Worm (Caenorhabditis elegans) whole organism, L1 larva: ENCODE data around the gene str-144.

Source experiments
- C16A3.4 ChIP-seq: fragments of 150-350 bp; optimal IDR thresholded peaks from 2 replicates; lab custom pipeline; 2014; ENCODE audit warnings: missing biosample characterization, missing genetic modification characterization
- C34B4.2 ChIP-seq: sonication (generic microtip); optimal IDR thresholded peaks from 2 replicates; lab custom pipeline; 2017; ENCODE audit warnings: mild to moderate bottlenecking, missing genetic modification characterization, missing compliant biosample characterization
- F16B12.6 ChIP-seq: fragments of 150-350 bp; optimal IDR thresholded peaks from 2 replicates; lab custom pipeline; 2014; ENCODE audit warnings: missing biosample characterization, missing genetic modification characterization
- aha-1 ChIP-seq: fragments of 150-350 bp; optimal IDR thresholded peaks from 2 replicates; lab custom pipeline; 2014; ENCODE audit warnings: missing biosample characterization, missing genetic modification characterization
- ama-1 ChIP-seq: fragments of 150-350 bp; optimal IDR thresholded peaks from 2 replicates; lab custom pipeline; 2014
- blmp-1 ChIP-seq: fragments of 150-350 bp; optimal IDR thresholded peaks from 2 replicates; lab custom pipeline; 2014; ENCODE audit warnings: missing biosample characterization, missing genetic modification characterization
- ceh-63 ChIP-seq: fragments of 200-800 bp; sonication (Bioruptor generic); optimal IDR thresholded peaks from 2 replicates; lab custom pipeline; 2018; ENCODE audit warnings: mild to moderate bottlenecking, missing genetic modification characterization, missing compliant biosample characterization
- ceh-8 ChIP-seq: fragments of 200-800 bp; sonication (Bioruptor generic); optimal IDR thresholded peaks from 2 replicates; lab custom pipeline; 2018; ENCODE audit warnings: mild to moderate bottlenecking, missing genetic modification characterization, moderate library complexity, missing compliant biosample characterization
- dsc-1 ChIP-seq: sonication (generic microtip); optimal IDR thresholded peaks from 2 replicates; lab custom pipeline; 2016; ENCODE audit warnings: mild to moderate bottlenecking, missing genetic modification characterization, missing compliant biosample characterization
- efl-3 ChIP-seq: fragments of 200-800 bp; sonication (Bioruptor generic); optimal IDR thresholded peaks from 2 replicates; lab custom pipeline; 2018; ENCODE audit warnings: mild to moderate bottlenecking, missing genetic modification characterization, missing compliant biosample characterization
- egl-13 ChIP-seq: sonication (generic microtip); optimal IDR thresholded peaks from 2 replicates; lab custom pipeline; 2016; ENCODE audit warnings: missing genotype, missing genetic modification reagents, missing genetic modification characterization, missing compliant biosample characterization
- egl-27 ChIP-seq, 2 experiments: fragments of 150-350 bp in 1 of 2; sonication (generic microtip); optimal IDR thresholded peaks; 3 replicates each; lab custom pipeline; 2017 to 2018; ENCODE audit warnings: missing biosample characterization in 2 of 2, missing genetic modification characterization in 2 of 2, missing genetic modification reagents in 2 of 2
- elt-2 ChIP-seq: sonication (generic microtip); optimal IDR thresholded peaks from 2 replicates; lab custom pipeline; 2016; ENCODE audit warnings: missing genetic modification characterization, mild to moderate bottlenecking, inconsistent platforms, missing compliant biosample characterization, missing genetic modification reagents
- elt-3 ChIP-seq, 6 experiments: fragments of 150-350 bp in 1 of 6; sonication (generic microtip); optimal IDR thresholded peaks; 2 replicates each; lab custom pipeline; 2017 to 2018; ENCODE audit warnings: missing biosample characterization in 6 of 6, missing genetic modification characterization in 6 of 6, inconsistent platforms in 1 of 6
- ets-5 ChIP-seq: fragments of 200-800 bp; sonication (Bioruptor generic); IDR thresholded peaks from 2 replicates; pipeline ENCODE4 v1.3.6; 2022; ENCODE audit warnings: missing genetic modification characterization, missing compliant biosample characterization
- fkh-10 ChIP-seq: sonication (generic microtip); optimal IDR thresholded peaks from 2 replicates; lab custom pipeline; 2017; ENCODE audit warnings: missing biosample characterization, missing genetic modification reagents, missing genetic modification characterization
- fkh-4 ChIP-seq: sonication (generic microtip); optimal IDR thresholded peaks from 2 replicates; lab custom pipeline; 2016; ENCODE audit warnings: missing compliant biosample characterization, missing genetic modification characterization, borderline replicate concordance
- grh-1 ChIP-seq: fragments of 200-800 bp; sonication (Bioruptor generic); IDR thresholded peaks from 2 replicates; pipeline ENCODE4 v1.3.6; 2022; ENCODE audit warnings: missing genetic modification reagents, missing genetic modification characterization, missing compliant biosample characterization
- hpl-2 ChIP-seq: fragments of 150-350 bp; optimal IDR thresholded peaks from 2 replicates; lab custom pipeline; 2014; ENCODE audit warnings: missing biosample characterization, missing genetic modification reagents, missing genetic modification characterization
- irx-1 ChIP-seq: sonication (generic microtip); optimal IDR thresholded peaks from 2 replicates; lab custom pipeline; 2016; ENCODE audit warnings: missing genetic modification characterization, missing compliant biosample characterization
- jun-1 ChIP-seq: fragments of 150-350 bp; optimal IDR thresholded peaks from 2 replicates; lab custom pipeline; 2014; ENCODE audit warnings: missing biosample characterization, missing genetic modification reagents, missing genetic modification characterization
- lin-14 ChIP-seq: fragments of 200-800 bp; sonication (Bioruptor generic); optimal IDR thresholded peaks from 2 replicates; lab custom pipeline; 2018; ENCODE audit warnings: mild to moderate bottlenecking, missing genetic modification characterization, moderate library complexity, missing compliant biosample characterization
- lin-35 ChIP-seq, 2 experiments: fragments of 150-350 bp; optimal IDR thresholded peaks; 2 replicates each; lab custom pipeline; 2014; ENCODE audit warnings: missing biosample characterization in 2 of 2, missing genetic modification characterization in 2 of 2, missing genetic modification reagents in 2 of 2
- lin-39 ChIP-seq: fragments of 150-350 bp; optimal IDR thresholded peaks from 2 replicates; lab custom pipeline; 2014; ENCODE audit warnings: missing biosample characterization, missing genetic modification reagents, missing genetic modification characterization
- lsy-2 ChIP-seq, 2 experiments: fragments of 150-350 bp; optimal IDR thresholded peaks; 2 replicates each; lab custom pipeline; 2014; ENCODE audit warnings: missing biosample characterization in 2 of 2, missing genetic modification characterization in 2 of 2
- mab-9 ChIP-seq: fragments of 200-800 bp; sonication (Bioruptor generic); IDR thresholded peaks from 2 replicates; pipeline ENCODE4 v1.3.6; 2022; ENCODE audit warnings: missing genetic modification reagents, missing genetic modification characterization, missing compliant biosample characterization
- mef-2 ChIP-seq: fragments of 150-350 bp; optimal IDR thresholded peaks from 2 replicates; lab custom pipeline; 2014; ENCODE audit warnings: missing biosample characterization, missing genetic modification characterization
- mep-1 ChIP-seq: fragments of 150-350 bp; optimal IDR thresholded peaks from 2 replicates; lab custom pipeline; 2014; ENCODE audit warnings: missing biosample characterization, missing genetic modification characterization
- nhr-11 ChIP-seq: fragments of 150-350 bp; optimal IDR thresholded peaks from 2 replicates; lab custom pipeline; 2014; ENCODE audit warnings: missing biosample characterization, missing genetic modification characterization
- nhr-12 ChIP-seq: sonication (generic microtip); optimal IDR thresholded peaks from 2 replicates; lab custom pipeline; 2017; ENCODE audit warnings: missing biosample characterization, missing genetic modification characterization
- nhr-19 ChIP-seq: fragments of 200-800 bp; sonication (Bioruptor generic); conservative IDR thresholded peaks from 2 replicates; pipeline ENCODE4 v1.3.6; 2022; ENCODE audit warnings: missing genetic modification characterization, missing compliant biosample characterization
- nhr-20 ChIP-seq: sonication (generic microtip); optimal IDR thresholded peaks from 2 replicates; lab custom pipeline; 2016; ENCODE audit warnings: mild to moderate bottlenecking, missing genetic modification characterization, missing compliant biosample characterization
- nhr-237 ChIP-seq: fragments of 150-350 bp; optimal IDR thresholded peaks from 2 replicates; lab custom pipeline; 2014; ENCODE audit warnings: missing biosample characterization, missing genetic modification characterization
- nhr-28 ChIP-seq: fragments of 150-350 bp; optimal IDR thresholded peaks from 2 replicates; lab custom pipeline; 2014; ENCODE audit warnings: missing biosample characterization, missing genetic modification characterization
- nhr-47 ChIP-seq: sonication (generic microtip); optimal IDR thresholded peaks from 2 replicates; lab custom pipeline; 2016; ENCODE audit warnings: mild to moderate bottlenecking, missing genetic modification characterization, moderate library complexity, missing compliant biosample characterization
- nhr-71 ChIP-seq: sonication (generic microtip); optimal IDR thresholded peaks from 2 replicates; lab custom pipeline; 2016; ENCODE audit warnings: mild to moderate bottlenecking, missing genetic modification characterization, moderate library complexity, missing compliant biosample characterization
- nhr-84 ChIP-seq: sonication (generic microtip); optimal IDR thresholded peaks from 2 replicates; lab custom pipeline; 2017; ENCODE audit warnings: missing biosample characterization, missing genetic modification characterization
- nhr-90 ChIP-seq: sonication (generic microtip); optimal IDR thresholded peaks from 2 replicates; lab custom pipeline; 2016; ENCODE audit warnings: mild to moderate bottlenecking, missing genetic modification characterization, missing compliant biosample characterization; ENCODE audit not compliant: poor library complexity
- pag-3 ChIP-seq: sonication (generic microtip); optimal IDR thresholded peaks from 2 replicates; lab custom pipeline; 2017; ENCODE audit warnings: missing genetic modification characterization, mild to moderate bottlenecking, missing compliant biosample characterization, antibody characterized with exemption, borderline replicate concordance; ENCODE audit not compliant: insufficient read depth
- pax-3 ChIP-seq: fragments of 200-800 bp; sonication (Bioruptor generic); optimal IDR thresholded peaks from 2 replicates; lab custom pipeline; 2018; ENCODE audit warnings: mild to moderate bottlenecking, missing genetic modification characterization, moderate library complexity, missing compliant biosample characterization
- rnt-1 ChIP-seq: sonication (generic microtip); optimal IDR thresholded peaks from 2 replicates; lab custom pipeline; 2016; ENCODE audit warnings: mild to moderate bottlenecking, missing genetic modification characterization, moderate library complexity, missing compliant biosample characterization
- skn-1 ChIP-seq: fragments of 150-350 bp; optimal IDR thresholded peaks from 2 replicates; lab custom pipeline; 2014; ENCODE audit warnings: missing biosample characterization, missing genetic modification characterization
- snu-23 ChIP-seq: sonication (generic microtip); optimal IDR thresholded peaks from 2 replicates; lab custom pipeline; 2016; ENCODE audit warnings: missing genetic modification characterization, missing compliant biosample characterization
- swsn-7 ChIP-seq: sonication (generic microtip); optimal IDR thresholded peaks from 2 replicates; lab custom pipeline; 2016; ENCODE audit warnings: missing genetic modification characterization, missing compliant biosample characterization
- tbx-2 ChIP-seq: sonication (generic microtip); optimal IDR thresholded peaks from 2 replicates; lab custom pipeline; 2016; ENCODE audit warnings: missing genetic modification characterization, missing compliant biosample characterization
- unc-130 ChIP-seq: fragments of 150-350 bp; optimal IDR thresholded peaks from 2 replicates; lab custom pipeline; 2017; ENCODE audit warnings: missing biosample characterization, missing genetic modification characterization, inconsistent platforms
- unc-30 ChIP-seq: sonication (generic microtip); optimal IDR thresholded peaks from 2 replicates; lab custom pipeline; 2017; ENCODE audit warnings: missing biosample characterization, missing genetic modification characterization
- unc-86 ChIP-seq: sonication (generic microtip); optimal IDR thresholded peaks from 2 replicates; lab custom pipeline; 2016; ENCODE audit warnings: missing genetic modification characterization, missing compliant biosample characterization
- unc-98 ChIP-seq: fragments of 200-800 bp; sonication (Bioruptor generic); IDR thresholded peaks from 2 replicates; pipeline ENCODE4 v1.3.6; 2022; ENCODE audit warnings: missing genetic modification characterization, missing compliant biosample characterization
- vab-15 ChIP-seq: sonication (generic microtip); optimal IDR thresholded peaks from 2 replicates; lab custom pipeline; 2017; ENCODE audit warnings: missing genotype, mild to moderate bottlenecking, missing genetic modification characterization, missing compliant biosample characterization
- xbp-1 ChIP-seq: sonication (generic microtip); optimal IDR thresholded peaks from 2 replicates; lab custom pipeline; 2016; ENCODE audit warnings: missing genetic modification characterization, missing compliant biosample characterization
- zag-1 ChIP-seq: fragments of 150-350 bp; optimal IDR thresholded peaks from 2 replicates; lab custom pipeline; 2014; ENCODE audit warnings: missing biosample characterization, missing genetic modification characterization
- zip-4 ChIP-seq: fragments of 200-800 bp; sonication (Bioruptor generic); optimal IDR thresholded peaks from 2 replicates; lab custom pipeline; 2018; ENCODE audit warnings: mild to moderate bottlenecking, missing genetic modification characterization, moderate library complexity, missing compliant biosample characterization
- ztf-4 ChIP-seq: fragments of 150-350 bp; optimal IDR thresholded peaks from 2 replicates; lab custom pipeline; 2014; ENCODE audit warnings: missing biosample characterization, missing genetic modification characterization

str-144 gene

ce11 chrV:8039085-8039525, 32.8 kb downstream of the str-144 start:
- TF ChIP-seq dsc-1 (tag; lab: Kevin White, UChicago) (no peak), nhr-12 (tag; lab: Kevin White, UChicago) (no peak), jun-1 (tag; lab: Kevin White, UChicago) (no peak), nhr-47 (tag; lab: Kevin White, UChicago) (peak; percentile 28), lin-35 (GFP tag; optimal IDR thresholded peaks at IDR 0.05; lab: Kevin White, UChicago) (peak in 1 of 2 experiments; percentile 26), pax-3 (tag; lab: Kevin White, UChicago) (no peak), ets-5 (no peak), snu-23 (GFP tag; lab: Kevin White, UChicago) (peak; percentile 46), ztf-4 (peak; percentile 72), tbx-2 (tag; lab: Kevin White, UChicago) (no peak), lin-39 (tag; lab: Kevin White, UChicago) (no peak), ceh-8 (GFP tag; lab: Kevin White, UChicago) (no peak), C16A3.4 (no peak), swsn-7 (tag; lab: Kevin White, UChicago) (peak; percentile 13), ama-1 (lab: Kevin White, UChicago) (no peak), ceh-63 (GFP tag; lab: Kevin White, UChicago) (no peak), lin-14 (GFP tag; lab: Kevin White, UChicago) (no peak), zip-4 (GFP tag; lab: Kevin White, UChicago) (no peak), rnt-1 (tag; lab: Kevin White, UChicago) (no peak), xbp-1 (tag; lab: Kevin White, UChicago) (no peak), C34B4.2 (tag; lab: Kevin White, UChicago) (no peak), egl-27 (tag; optimal IDR thresholded peaks at IDR 0.05; lab: Kevin White, UChicago) (no peak), vab-15 (no peak), mef-2 (no peak), zag-1 (tag; lab: Kevin White, UChicago) (no peak), elt-3 (tag; optimal IDR thresholded peaks at IDR 0.05; lab: Kevin White, UChicago) (peak in 2 of 6 experiments; percentile 42 to 73), mep-1 (peak; percentile 40), unc-130 (no peak), mab-9 (GFP tag; lab: Robert Waterston, UW) (no peak), nhr-90 (peak; percentile 66), aha-1 (tag; lab: Kevin White, UChicago) (no peak), fkh-4 (no peak), skn-1 (no peak), lsy-2 (tag; optimal IDR thresholded peaks at IDR 0.05; lab: Kevin White, UChicago) (peak; percentile 30 to 32), fkh-10 (GFP tag; lab: Kevin White, UChicago) (no peak), nhr-28 (tag; lab: Kevin White, UChicago) (no peak), blmp-1 (peak; percentile 27), nhr-11 (tag; lab: Kevin White, UChicago) (no peak), nhr-19 (GFP tag; lab: Robert Waterston, UW) (peak; percentile 13), egl-13 (tag; lab: Kevin White, UChicago) (no peak), nhr-237 (tag; lab: Kevin White, UChicago) (no peak), grh-1 (GFP tag; lab: Robert Waterston, UW) (peak; percentile 46), efl-3 (GFP tag; lab: Kevin White, UChicago) (no peak), unc-86 (tag; lab: Kevin White, UChicago) (no peak), elt-2 (tag; lab: Kevin White, UChicago) (no peak), irx-1 (tag; lab: Kevin White, UChicago) (no peak), nhr-84 (tag; lab: Kevin White, UChicago) (no peak), pag-3 (tag; lab: Kevin White, UChicago) (no peak), nhr-71 (peak; percentile 57), F16B12.6 (no peak), unc-98 (GFP tag; lab: Robert Waterston, UW) (no peak), nhr-20 (tag; lab: Kevin White, UChicago) (peak; percentile 48), unc-30 (tag; lab: Kevin White, UChicago) (no peak), hpl-2 (GFP tag; lab: Kevin White, UChicago) (no peak)
